Fruit fly (Drosophila melanogaster): ENCODE results near the gene BobA.

The BobA gene

DNA sequence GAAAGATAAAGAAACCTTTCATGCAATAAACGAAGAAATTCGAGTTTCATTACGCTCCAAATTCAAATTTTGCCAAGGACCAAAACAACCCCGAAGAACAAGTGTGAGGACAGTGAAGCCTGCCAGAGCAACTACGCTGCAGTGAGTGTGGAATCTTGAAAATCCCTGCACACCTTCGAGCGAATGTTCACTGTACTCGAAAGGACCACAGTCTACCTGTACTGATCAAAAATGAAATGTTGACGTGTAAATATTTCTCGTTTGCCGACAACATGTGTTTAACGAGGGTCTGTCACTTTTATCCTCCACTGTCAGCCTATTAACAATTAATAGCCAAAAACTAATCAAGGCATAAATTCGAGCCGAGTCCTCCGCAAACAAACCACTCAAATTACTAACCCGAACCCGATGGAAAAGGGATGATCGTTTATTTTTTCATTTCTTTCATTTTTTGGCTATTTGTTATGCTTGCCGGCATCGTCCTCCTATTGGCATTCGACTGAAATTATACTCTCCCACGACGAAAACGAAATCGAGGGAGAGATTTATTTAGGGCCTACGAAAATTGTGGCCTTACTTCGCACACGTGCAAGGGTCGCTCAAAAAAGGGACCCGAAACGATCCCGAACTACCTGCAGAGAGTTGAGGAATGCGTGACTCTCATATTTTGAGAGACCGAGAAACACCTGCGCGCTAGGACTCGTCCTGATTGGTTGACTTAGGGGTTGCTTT lies 26.1 kb upstream of the BobA start (continued):
- TF ChIP-seq lmd (GFP tag; IDR thresholded peaks at IDR 0.05) (no peak), CG17361 (GFP tag; IDR thresholded peaks at IDR 0.05) (peak; percentile 44; the same call in 1 of the 3 replicates), Atf6 (GFP tag; IDR thresholded peaks at IDR 0.05) (no peak), cwo (GFP tag; optimal IDR thresholded peaks at IDR 0.05) (no peak), CG10431 (GFP tag; optimal IDR thresholded peaks at IDR 0.05) (no peak), CG2875 (GFP tag; optimal IDR thresholded peaks at IDR 0.05) (no peak), Hr78 (GFP tag; optimal IDR thresholded peaks at IDR 0.05) (no peak), CG10543 (GFP tag; optimal IDR thresholded peaks at IDR 0.05) (no peak), CG14441 (GFP tag; IDR thresholded peaks at IDR 0.05) (no peak), so (GFP tag; IDR thresholded peaks at IDR 0.05) (no peak), dmrt99B (tag; optimal IDR thresholded peaks at IDR 0.05) (no peak), Ravus (GFP tag; IDR thresholded peaks at IDR 0.05) (no peak), CG11504 (tag; optimal IDR thresholded peaks at IDR 0.05) (no peak), Kr (GFP tag; optimal IDR thresholded peaks at IDR 0.05) (peak; percentile 85), az2 (GFP tag; optimal IDR thresholded peaks at IDR 0.05) (no peak), sug (tag; optimal IDR thresholded peaks at IDR 0.05) (no peak), CG6854 (GFP tag; optimal IDR thresholded peaks at IDR 0.05) (no peak), CG6689 (GFP tag; IDR thresholded peaks at IDR 0.05) (0 out of 2 replicates have a peak, but pooled peaks have one; percentile 12), Dip3 (GFP tag; optimal IDR thresholded peaks at IDR 0.05) (no peak), grn (GFP tag; optimal IDR thresholded peaks at IDR 0.05) (peak; percentile 22), Lpt (GFP tag; optimal IDR thresholded peaks at IDR 0.05) (no peak), CG14014 (GFP tag; IDR thresholded peaks at IDR 0.05) (no peak), Mrtf (GFP tag; IDR thresholded peaks at IDR 0.05) (no peak), CG1792 (GFP tag; optimal IDR thresholded peaks at IDR 0.05) (no peak), Nf-YB (GFP tag; optimal IDR thresholded peaks at IDR 0.05) (peak; percentile 89), psq (GFP tag; optimal IDR thresholded peaks at IDR 0.05) (no peak), hbn (GFP tag; IDR thresholded peaks at IDR 0.05; ENCODE audit: partially characterized antibody) (no peak), CG7963 (GFP tag; IDR thresholded peaks at IDR 0.05; ENCODE audit: partially characterized antibody) (no peak), Nf-YC (tag; optimal IDR thresholded peaks at IDR 0.05) (peak; percentile 74), nau (GFP tag; optimal IDR thresholded peaks at IDR 0.05) (no peak), gcm (GFP tag; optimal IDR thresholded peaks at IDR 0.05) (no peak), hth (optimal IDR thresholded peaks at IDR 0.05) (peak; percentile 96), tap (tag; optimal IDR thresholded peaks at IDR 0.05) (no peak), CG8388 (GFP tag; optimal IDR thresholded peaks at IDR 0.05) (no peak), CG2116 (GFP tag; optimal IDR thresholded peaks at IDR 0.05) (no peak), CG16815 (GFP tag; optimal IDR thresholded peaks at IDR 0.05) (peak; percentile 49), HLH54F (GFP tag; optimal IDR thresholded peaks at IDR 0.05) (no peak), CG10267 (tag; optimal IDR thresholded peaks at IDR 0.05) (peak; percentile 6), ara (GFP tag; IDR thresholded peaks at IDR 0.05) (no peak), jing (GFP tag; optimal IDR thresholded peaks at IDR 0.05) (no peak), Bdp1 (GFP tag; optimal IDR thresholded peaks at IDR 0.05) (no peak), CG4820 (GFP tag; optimal IDR thresholded peaks at IDR 0.05) (no peak), CG6813 (GFP tag; optimal IDR thresholded peaks at IDR 0.05) (peak; percentile 8), toy (GFP tag; IDR thresholded peaks at IDR 0.05) (no peak), ci (GFP tag; IDR thresholded peaks at IDR 0.05) (0 out of 3 replicates have a peak, but pooled peaks have one; percentile 16), CG2199 (GFP tag; IDR thresholded peaks at IDR 0.05) (no peak; the same call in 1 of the 3 replicates), CG18619 (GFP tag; optimal IDR thresholded peaks at IDR 0.05) (no peak), CG8281 (tag; optimal IDR thresholded peaks at IDR 0.05) (no peak), hb (GFP tag; IDR thresholded peaks at IDR 0.05; ENCODE audit: partially characterized antibody) (no peak), oc (tag; optimal IDR thresholded peaks at IDR 0.05) (peak; percentile 18)
